Fruit fly (Drosophila melanogaster) whole organism, embryonic: ENCODE measurements around the gene ZnT35C.

ENCODE experiments used
- Awh ChIP-seq: fragments of 200-800 bp; sonication (Bioruptor generic); IDR thresholded peaks from 2 replicates; pipeline ENCODE4, ENCODE4 v1.3.6; 2022; ENCODE audit warnings: missing biosample characterization, missing genetic modification characterization
- CG7928 ChIP-seq: fragments of 200-800 bp; sonication (Bioruptor generic); optimal IDR thresholded peaks from 2 replicates; lab custom pipeline; 2017; ENCODE audit warnings: missing biosample characterization, mild to moderate bottlenecking, missing genetic modification characterization
- Fer1 ChIP-seq: fragments of 200-800 bp; sonication (Bioruptor generic); optimal IDR thresholded peaks from 2 replicates; lab custom pipeline; 2017; ENCODE audit warnings: missing biosample characterization, mild to moderate bottlenecking, missing genetic modification characterization
- Fer2 ChIP-seq: fragments of 200-800 bp; sonication (Bioruptor generic); optimal IDR thresholded peaks from 2 replicates; lab custom pipeline; 2018; ENCODE audit warnings: missing biosample characterization, mild to moderate bottlenecking, missing genetic modification characterization, moderate library complexity
- fu2 ChIP-seq: fragments of 200-800 bp; sonication (Bioruptor generic); optimal IDR thresholded peaks from 2 replicates; lab custom pipeline; 2016; ENCODE audit warnings: missing biosample characterization, missing genetic modification characterization
- hbn ChIP-seq: fragments of 200-800 bp; sonication (Bioruptor generic); IDR thresholded peaks from 2 replicates; pipeline ENCODE4 v1.3.6; 2022; ENCODE audit warnings: missing biosample characterization, missing genetic modification characterization; ENCODE audit not compliant: partially characterized antibody
- nerfin-2 ChIP-seq: fragments of 200-800 bp; sonication (Bioruptor generic); IDR thresholded peaks from 2 replicates; pipeline ENCODE4 v1.3.6; 2022; ENCODE audit warnings: missing biosample characterization, missing genetic modification characterization; ENCODE audit not compliant: partially characterized antibody
- tup ChIP-seq: fragments of 200-800 bp; sonication (Bioruptor generic); optimal IDR thresholded peaks from 2 replicates; lab custom pipeline; 2016; ENCODE audit warnings: missing biosample characterization, mild to moderate bottlenecking, missing genetic modification characterization, moderate library complexity

DNA sequence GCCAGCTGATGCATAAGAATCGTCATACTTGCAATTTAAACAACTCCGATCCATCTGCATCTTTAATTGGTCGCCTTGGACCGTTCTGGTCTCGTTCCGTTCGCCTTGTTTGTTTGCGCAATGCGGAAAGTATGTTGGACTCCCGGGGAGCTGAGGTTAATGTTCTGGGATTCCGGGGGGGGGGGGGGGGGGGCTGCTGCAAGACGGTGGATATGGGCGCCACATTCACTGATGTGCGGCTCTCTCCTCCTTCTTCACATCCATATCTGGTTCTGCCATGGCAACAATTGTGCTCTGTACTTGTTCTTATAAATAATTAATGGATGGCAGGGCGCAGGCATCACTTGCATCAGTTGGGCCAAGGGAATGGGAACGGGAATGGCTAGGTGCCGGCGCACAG, 4.1 kb downstream of the ZnT35C start:
- TF ChIP-seq fu2 (no peak), CG7928 (GFP tag; lab: Kevin White, UChicago) (no peak), tup (GFP tag; lab: Kevin White, UChicago) (no peak), Fer2 (tag; lab: Kevin White, UChicago) (no peak), hbn (GFP tag; lab: Robert Waterston, UW) (no peak), nerfin-2 (GFP tag; lab: Robert Waterston, UW) (no peak), Awh (GFP tag; lab: Robert Waterston, UW) (no peak), Fer1 (GFP tag; lab: Kevin White, UChicago) (no peak)
